Fruit fly (Drosophila melanogaster) S2 (cell line): ENCODE results near the gene CG34148.

Experiments
- CG8478 ChIP-seq: fragments of >200 bp; optimal IDR thresholded peaks from 2 replicates; lab custom pipeline; 2018
- CTCF ChIP-seq, 2 experiments: fragments of >200 bp; optimal IDR thresholded peaks; 2 replicates each; lab custom pipeline; 2018

DNA sequence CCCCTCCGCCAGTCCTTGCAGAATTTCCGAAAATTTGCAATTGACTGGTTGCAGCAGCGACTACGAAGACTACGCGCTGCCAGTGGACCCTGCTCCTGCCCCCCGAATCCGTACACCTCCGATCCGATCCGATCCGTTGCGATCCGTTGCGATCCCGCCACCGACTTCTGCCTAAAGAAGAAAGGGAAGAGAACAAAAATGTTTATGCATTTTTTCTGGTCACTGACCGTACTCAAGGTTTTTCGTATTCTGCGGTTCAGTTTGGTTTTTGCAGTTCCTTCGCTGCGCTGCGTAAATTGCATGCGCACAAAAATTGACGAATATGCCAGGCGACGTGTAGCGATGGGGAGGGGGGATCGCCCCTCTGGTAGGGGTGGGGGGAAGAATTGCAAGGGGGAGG is 43.8 kb upstream of the CG34148 start:
- TF ChIP-seq CG8478 (lab: Kevin White, UChicago): no peak
- no peak for TF ChIP-seq CTCF (optimal IDR thresholded peaks at IDR 0.05; lab: Kevin White, UChicago)
